Fruit fly (Drosophila melanogaster) whole organism, embryonic: Measurements from ENCODE around the gene CG33269.

Source experiments
- Abd-B ChIP-seq: fragments of 200-800 bp; sonication (Bioruptor generic); optimal IDR thresholded peaks from 2 replicates; lab custom pipeline; 2018; ENCODE audit warnings: missing biosample characterization, mild to moderate bottlenecking, missing genetic modification characterization, moderate library complexity
- Bteb2 ChIP-seq: fragments of 200-800 bp; sonication (Bioruptor generic); optimal IDR thresholded peaks from 2 replicates; lab custom pipeline; 2016; ENCODE audit warnings: missing biosample characterization, missing genetic modification characterization
- CG10267 ChIP-seq: fragments of 200-800 bp; sonication (Bioruptor generic); optimal IDR thresholded peaks from 2 replicates; lab custom pipeline; 2018; ENCODE audit warnings: missing biosample characterization, mild to moderate bottlenecking, missing genetic modification characterization, moderate library complexity
- CG10274 ChIP-seq: fragments of 200-800 bp; sonication (Bioruptor generic); optimal IDR thresholded peaks from 3 replicates; lab custom pipeline; 2017; ENCODE audit warnings: missing biosample characterization, mild to moderate bottlenecking, missing genetic modification characterization
- CG10366 ChIP-seq: fragments of 200-800 bp; sonication (Bioruptor generic); IDR thresholded peaks from 2 replicates; pipeline ENCODE4 v1.3.6; 2022; ENCODE audit warnings: missing biosample characterization, missing genetic modification characterization
- CG11085 ChIP-seq: fragments of 200-800 bp; sonication (Bioruptor generic); IDR thresholded peaks from 2 replicates; pipeline ENCODE4 v1.3.6; 2022; ENCODE audit warnings: missing biosample characterization, missing genetic modification characterization
- CG11723 ChIP-seq: fragments of 200-800 bp; sonication (Bioruptor generic); optimal IDR thresholded peaks from 2 replicates; lab custom pipeline; 2017; ENCODE audit warnings: missing biosample characterization, mild to moderate bottlenecking, missing genetic modification characterization
- CG12155 ChIP-seq: fragments of 200-800 bp; sonication (Bioruptor generic); optimal IDR thresholded peaks from 3 replicates; lab custom pipeline; 2016; ENCODE audit warnings: missing biosample characterization, missing genetic modification characterization
- CG12769 ChIP-seq: fragments of 200-800 bp; sonication (Bioruptor generic); optimal IDR thresholded peaks from 2 replicates; lab custom pipeline; 2019; ENCODE audit warnings: missing biosample characterization, mild to moderate bottlenecking, missing genetic modification characterization, moderate library complexity
- CG13624 ChIP-seq: fragments of 200-800 bp; sonication (Bioruptor generic); optimal IDR thresholded peaks from 2 replicates; lab custom pipeline; 2016; ENCODE audit warnings: missing biosample characterization, missing genetic modification characterization
- CG15011 ChIP-seq: fragments of 200-800 bp; sonication (Bioruptor generic); optimal IDR thresholded peaks from 3 replicates; lab custom pipeline; 2018; ENCODE audit warnings: missing biosample characterization, mild to moderate bottlenecking, missing genetic modification characterization
- CG16813 ChIP-seq: fragments of 200-800 bp; sonication (Bioruptor generic); IDR thresholded peaks from 3 replicates; pipeline ENCODE4 v1.3.6; 2022; ENCODE audit warnings: missing biosample characterization, missing genetic modification characterization; ENCODE audit not compliant: partially characterized antibody
- CG17186 ChIP-seq: fragments of 200-800 bp; sonication (Bioruptor generic); optimal IDR thresholded peaks from 3 replicates; lab custom pipeline; 2017; ENCODE audit warnings: missing biosample characterization, missing genetic modification reagents, missing genetic modification characterization
- CG17359 ChIP-seq: fragments of 200-800 bp; sonication (Bioruptor generic); optimal IDR thresholded peaks from 3 replicates; lab custom pipeline; 2018; ENCODE audit warnings: missing biosample characterization, mild to moderate bottlenecking, missing genetic modification characterization, moderate library complexity
- CG18262 ChIP-seq: fragments of 200-800 bp; optimal IDR thresholded peaks from 3 replicates; lab custom pipeline; 2019; ENCODE audit warnings: missing biosample characterization, mild to moderate bottlenecking, missing genetic modification characterization, moderate library complexity
- CG1832 ChIP-seq: fragments of 200-800 bp; sonication (Bioruptor generic); optimal IDR thresholded peaks from 2 replicates; lab custom pipeline; 2017; ENCODE audit warnings: missing biosample characterization, mild to moderate bottlenecking, missing genetic modification characterization, inconsistent platforms
- CG18599 ChIP-seq: fragments of 200-800 bp; sonication (Bioruptor generic); optimal IDR thresholded peaks from 3 replicates; lab custom pipeline; 2017; ENCODE audit warnings: missing biosample characterization, missing genetic modification characterization, mild to moderate bottlenecking, moderate library complexity, missing genetic modification reagents
- CG31441 ChIP-seq: fragments of 200-800 bp; sonication (Bioruptor generic); IDR thresholded peaks from 2 replicates; pipeline ENCODE4 v1.3.6; 2022; ENCODE audit warnings: missing biosample characterization, missing genetic modification characterization
- CG32767 ChIP-seq: fragments of 200-800 bp; sonication (Bioruptor generic); IDR thresholded peaks from 2 replicates; pipeline ENCODE4 v1.3.6; 2022; ENCODE audit warnings: missing biosample characterization, missing genetic modification characterization
- CG4730 ChIP-seq: fragments of 200-800 bp; sonication (Bioruptor generic); IDR thresholded peaks from 2 replicates; pipeline ENCODE4 v1.3.6; 2022; ENCODE audit warnings: missing biosample characterization, missing genetic modification characterization
- CG6813 ChIP-seq: fragments of 200-800 bp; sonication (Bioruptor generic); optimal IDR thresholded peaks from 2 replicates; lab custom pipeline; 2017; ENCODE audit warnings: missing biosample characterization, missing genetic modification characterization, mild to moderate bottlenecking, moderate library complexity, missing genetic modification reagents
- CG7271 ChIP-seq: fragments of 200-800 bp; sonication (Bioruptor generic); optimal IDR thresholded peaks from 2 replicates; lab custom pipeline; 2018; ENCODE audit warnings: missing biosample characterization, mild to moderate bottlenecking, missing genetic modification characterization, moderate library complexity
- CG9932 ChIP-seq: fragments of 200-800 bp; sonication (Bioruptor generic); IDR thresholded peaks from 2 replicates; pipeline ENCODE4 v1.3.6; 2022; ENCODE audit warnings: missing biosample characterization, missing genetic modification characterization
- Eip74EF ChIP-seq, 2 experiments: fragments of 200-800 bp in 1 of 2; fragments of >200 bp in 1 of 2; sonication (Bioruptor generic) in 1 of 2; optimal IDR thresholded peaks; 2 replicates each; lab custom pipeline; 2017 to 2019; ENCODE audit warnings: missing biosample characterization in 2 of 2, missing genetic modification characterization in 2 of 2, mild to moderate bottlenecking in 1 of 2, moderate library complexity in 1 of 2
- MBD-R2 ChIP-seq: fragments of 200-800 bp; sonication (Bioruptor generic); IDR thresholded peaks from 2 replicates; pipeline ENCODE4 v1.3.6; 2022; ENCODE audit warnings: missing biosample characterization, missing genetic modification characterization
- Max ChIP-seq: fragments of 200-800 bp; sonication (Bioruptor generic); optimal IDR thresholded peaks from 2 replicates; lab custom pipeline; 2016; ENCODE audit warnings: missing biosample characterization, mild to moderate bottlenecking, missing genetic modification characterization
- NC2α ChIP-seq: fragments of 200-800 bp; sonication (Bioruptor generic); optimal IDR thresholded peaks from 2 replicates; lab custom pipeline; 2016; ENCODE audit warnings: missing biosample characterization, missing genetic modification characterization
- Scr ChIP-seq: fragments of 200-800 bp; sonication (Bioruptor generic); IDR thresholded peaks from 2 replicates; pipeline ENCODE4 v1.3.6; 2022; ENCODE audit warnings: missing biosample characterization, missing genetic modification characterization; ENCODE audit not compliant: partially characterized antibody
- Sin3A ChIP-seq: fragments of >200 bp; optimal IDR thresholded peaks from 2 replicates; lab custom pipeline; 2018
- Sox100B ChIP-seq: fragments of 200-800 bp; sonication (Bioruptor generic); optimal IDR thresholded peaks from 3 replicates; lab custom pipeline; 2018; ENCODE audit warnings: missing biosample characterization, mild to moderate bottlenecking, missing genetic modification characterization
- Trl ChIP-seq, 3 experiments: fragments of >200 bp in 2 of 3; fragments of 200-800 bp in 1 of 3; sonication (Bioruptor generic) in 1 of 3; optimal IDR thresholded peaks; 2 replicates in 1 of 3; 3 replicates in 2 of 3; lab custom pipeline; 2016 to 2017; ENCODE audit warnings: missing biosample characterization in 1 of 3, missing genetic modification characterization in 1 of 3
- Xrp1 ChIP-seq: fragments of 200-800 bp; sonication (Bioruptor generic); IDR thresholded peaks from 2 replicates; pipeline ENCODE4 v1.3.6; 2022; ENCODE audit warnings: missing biosample characterization, missing genetic modification characterization
- cas ChIP-seq: fragments of 200-800 bp; sonication (Bioruptor generic); IDR thresholded peaks from 2 replicates; pipeline ENCODE4 v1.3.6; 2022; ENCODE audit warnings: missing biosample characterization, missing genetic modification characterization
- dati ChIP-seq: fragments of 200-800 bp; sonication (Bioruptor generic); IDR thresholded peaks from 2 replicates; pipeline ENCODE4 v1.3.6; 2022; ENCODE audit warnings: missing biosample characterization, missing genetic modification characterization
- emc ChIP-seq: fragments of 200-800 bp; sonication (Bioruptor generic); optimal IDR thresholded peaks from 2 replicates; lab custom pipeline; 2016; ENCODE audit warnings: missing biosample characterization, missing genetic modification characterization
- esg ChIP-seq: fragments of 200-800 bp; sonication (Bioruptor generic); conservative IDR thresholded peaks from 2 replicates; pipeline ENCODE4 v1.3.6; 2022; ENCODE audit warnings: missing biosample characterization, missing genetic modification characterization
- fd3F ChIP-seq: fragments of 200-800 bp; sonication (Bioruptor generic); optimal IDR thresholded peaks from 2 replicates; lab custom pipeline; 2018; ENCODE audit warnings: missing biosample characterization, mild to moderate bottlenecking, missing genetic modification characterization, moderate library complexity
- hbn ChIP-seq: fragments of 200-800 bp; sonication (Bioruptor generic); IDR thresholded peaks from 2 replicates; pipeline ENCODE4 v1.3.6; 2022; ENCODE audit warnings: missing biosample characterization, missing genetic modification characterization; ENCODE audit not compliant: partially characterized antibody
- ind ChIP-seq: fragments of 200-800 bp; sonication (Bioruptor generic); optimal IDR thresholded peaks from 3 replicates; lab custom pipeline; 2016; ENCODE audit warnings: missing biosample characterization, missing genetic modification characterization
- kay ChIP-seq: fragments of 200-800 bp; sonication (Bioruptor generic); optimal IDR thresholded peaks from 2 replicates; lab custom pipeline; 2016; ENCODE audit warnings: missing biosample characterization, missing genetic modification characterization
- lab ChIP-seq: fragments of 200-800 bp; sonication (Bioruptor generic); optimal IDR thresholded peaks from 3 replicates; lab custom pipeline; 2017; ENCODE audit warnings: missing biosample characterization, missing genetic modification characterization, mild to moderate bottlenecking, moderate library complexity, missing genetic modification reagents
- maf-S ChIP-seq: fragments of 200-800 bp; sonication (Bioruptor generic); optimal IDR thresholded peaks from 2 replicates; lab custom pipeline; 2016; ENCODE audit warnings: missing biosample characterization, missing genetic modification characterization
- mam ChIP-seq: fragments of 200-800 bp; sonication (Bioruptor generic); optimal IDR thresholded peaks from 3 replicates; lab custom pipeline; 2016; ENCODE audit warnings: missing biosample characterization, missing genetic modification characterization
- peb ChIP-seq: fragments of 200-800 bp; sonication (Bioruptor generic); IDR thresholded peaks from 2 replicates; pipeline ENCODE4 v1.3.6; 2022; ENCODE audit warnings: missing biosample characterization, missing genetic modification characterization
- pfk ChIP-seq: fragments of 200-800 bp; sonication (Bioruptor generic); optimal IDR thresholded peaks from 2 replicates; lab custom pipeline; 2018; ENCODE audit warnings: missing biosample characterization, mild to moderate bottlenecking, missing genetic modification characterization, moderate library complexity
- pho ChIP-seq: fragments of 200-800 bp; sonication (Bioruptor generic); optimal IDR thresholded peaks from 2 replicates; lab custom pipeline; 2016; ENCODE audit warnings: missing biosample characterization, missing genetic modification characterization
- ro ChIP-seq: fragments of 200-800 bp; sonication (Bioruptor generic); IDR thresholded peaks from 2 replicates; pipeline ENCODE4 v1.3.6; 2022; ENCODE audit warnings: missing biosample characterization, missing genetic modification characterization
- sna ChIP-seq: fragments of 200-800 bp; sonication (Bioruptor generic); IDR thresholded peaks from 2 replicates; pipeline ENCODE4 v1.3.6; 2022; ENCODE audit warnings: missing biosample characterization, missing genetic modification characterization; ENCODE audit not compliant: partially characterized antibody
- so ChIP-seq: fragments of 200-800 bp; sonication (Bioruptor generic); IDR thresholded peaks from 3 replicates; pipeline ENCODE4 v1.3.6; 2022; ENCODE audit warnings: missing biosample characterization, missing genetic modification characterization
- wor ChIP-seq: fragments of 200-800 bp; sonication (Bioruptor generic); IDR thresholded peaks from 2 replicates; pipeline ENCODE4 v1.3.6; 2022; ENCODE audit warnings: missing biosample characterization, missing genetic modification characterization
- zen ChIP-seq: fragments of 200-800 bp; sonication (Bioruptor generic); optimal IDR thresholded peaks from 3 replicates; lab custom pipeline; 2018; ENCODE audit warnings: missing biosample characterization, mild to moderate bottlenecking, missing genetic modification characterization, moderate library complexity

The CG33269 gene

dm6 chr3L:11540330-11540702, 41.7 kb downstream of the CG33269 start (continued):
- TF ChIP-seq CG17359 (peak; percentile 24), pho (GFP tag; lab: Kevin White, UChicago) (no peak), Max (GFP tag; lab: Kevin White, UChicago) (peak; percentile 26), CG6813 (GFP tag; lab: Kevin White, UChicago) (peak; percentile 42), so (GFP tag; lab: Robert Waterston, UW) (peak; percentile 51; the same call in 1 of the 3 replicates), NC2α (GFP tag; lab: Kevin White, UChicago) (no peak), Sin3A (lab: Kevin White, UChicago) (no peak), CG17186 (GFP tag; lab: Kevin White, UChicago) (no peak), CG16813 (no peak), CG15011 (peak; percentile 13), Eip74EF (GFP tag; optimal IDR thresholded peaks at IDR 0.05; lab: Kevin White, UChicago) (peak in 1 of 2 experiments; percentile 90), CG12155 (no peak), CG1832 (no peak), esg (GFP tag; lab: Robert Waterston, UW) (no peak), Trl (optimal IDR thresholded peaks at IDR 0.05; lab: Kevin White, UChicago) (no peak), Trl (GFP tag; optimal IDR thresholded peaks at IDR 0.05; lab: Kevin White, UChicago) (peak; percentile 17), emc (no peak), CG10267 (tag; lab: Kevin White, UChicago) (no peak), CG12769 (tag; lab: Kevin White, UChicago) (no peak), CG18599 (GFP tag; lab: Kevin White, UChicago) (peak; percentile 42), CG18262 (tag; lab: Kevin White, UChicago) (peak; percentile 20), CG10274 (no peak), CG13624 (GFP tag; lab: Kevin White, UChicago) (no peak), CG31441 (no peak), sna (GFP tag; lab: Robert Waterston, UW) (no peak), CG9932 (GFP tag; lab: Robert Waterston, UW) (no peak), CG4730 (GFP tag; lab: Robert Waterston, UW) (0 out of 2 replicates have a peak, but pooled peaks have one; percentile 13), hbn (GFP tag; lab: Robert Waterston, UW) (no peak), mam (GFP tag; lab: Kevin White, UChicago) (no peak), pfk (GFP tag; lab: Kevin White, UChicago) (no peak), wor (GFP tag; lab: Robert Waterston, UW) (no peak), lab (GFP tag; lab: Kevin White, UChicago) (peak; percentile 69), CG10366 (GFP tag; lab: Robert Waterston, UW) (no peak), MBD-R2 (GFP tag; lab: Robert Waterston, UW) (no peak), fd3F (peak; percentile 3), Xrp1 (GFP tag; lab: Robert Waterston, UW) (peak; percentile 54; the same call in 1 of the 2 replicates), Bteb2 (GFP tag; lab: Kevin White, UChicago) (no peak), peb (no peak), ro (GFP tag; lab: Robert Waterston, UW) (no peak), dati (no peak), CG11085 (GFP tag; lab: Robert Waterston, UW) (no peak), CG32767 (GFP tag; lab: Robert Waterston, UW) (no peak), CG7271 (tag; lab: Kevin White, UChicago) (no peak), Abd-B (GFP tag; lab: Kevin White, UChicago) (no peak), ind (GFP tag; lab: Kevin White, UChicago) (no peak), kay (peak; percentile 38), zen (tag; lab: Kevin White, UChicago) (no peak), CG11723 (GFP tag; lab: Kevin White, UChicago) (peak; percentile 44), cas (no peak), Scr (GFP tag; lab: Robert Waterston, UW) (no peak), maf-S (no peak), Sox100B (peak; percentile 49)
